Fruit fly (Drosophila melanogaster) Kc167 (cell line): Measurements from ENCODE around the gene MESK4.

Experiments
- Myc ChIP-seq: fragments of >200 bp; optimal IDR thresholded peaks from 2 replicates; lab custom pipeline; 2017; ENCODE audit warnings: missing external identifiers
- Sin3A ChIP-seq: fragments of >200 bp; optimal IDR thresholded peaks from 2 replicates; lab custom pipeline; 2018; ENCODE audit warnings: missing external identifiers
- h ChIP-seq: fragments of >200 bp; optimal IDR thresholded peaks from 3 replicates; lab custom pipeline; 2018; ENCODE audit warnings: missing external identifiers
- insv ChIP-seq: fragments of >200 bp; optimal IDR thresholded peaks from 3 replicates; lab custom pipeline; 2018; ENCODE audit warnings: missing external identifiers
- psq ChIP-seq: fragments of >200 bp; optimal IDR thresholded peaks from 2 replicates; lab custom pipeline; 2017; ENCODE audit warnings: missing external identifiers
- ttk ChIP-seq: sonication (Bioruptor generic); optimal IDR thresholded peaks from 2 replicates; lab custom pipeline; 2017; ENCODE audit warnings: missing external identifiers

MESK4 gene

dm6 chr3R:17018902-17019527 is 30.4 kb downstream of the MESK4 start:
- no peak for TF ChIP-seq psq
- no peak for TF ChIP-seq ttk (lab: Kevin White, UChicago)
- no peak for TF ChIP-seq Sin3A
- no peak for TF ChIP-seq Myc (lab: Kevin White, UChicago)
- TF ChIP-seq insv (lab: Kevin White, UChicago): no peak
- no peak for TF ChIP-seq h (lab: Kevin White, UChicago)

- TF ChIP-seq Sin3A (no peak), insv (lab: Kevin White, UChicago) (no peak), Myc (lab: Kevin White, UChicago) (no peak), ttk (lab: Kevin White, UChicago) (no peak), h (lab: Kevin White, UChicago) (no peak), psq (no peak)
Observed at dm6 chr3R:17020956-17021355, 32.3 kb downstream of the MESK4 start, which contains the start of gene Adsl. TSS of gene Adsl (minus strand) at chr3R:17021120.

dm6 chr3R:17028393-17028792 is 39.8 kb downstream of the MESK4 start, which contains the start of gene CG5225:
TSS of gene CG5225 (plus strand) at chr3R:17028693.
- TF ChIP-seq Myc (lab: Kevin White, UChicago) (no peak), psq (no peak), Sin3A (no peak), insv (lab: Kevin White, UChicago) (no peak), h (lab: Kevin White, UChicago) (no peak), ttk (lab: Kevin White, UChicago) (no peak)

- TF ChIP-seq Sin3A: no peak
- TF ChIP-seq Myc (lab: Kevin White, UChicago): no peak
Observed at dm6 chr3R:17029796-17030195, 41.2 kb downstream of the MESK4 start.

dm6 chr3R:17031502-17031901 is 42.9 kb downstream of the MESK4 start, which contains the start of gene CG31268:
TSS of gene CG31268 (plus strand) at chr3R:17031802.
- TF ChIP-seq Myc (lab: Kevin White, UChicago): no peak
- TF ChIP-seq psq: no peak
- no peak for TF ChIP-seq Sin3A
- TF ChIP-seq ttk (lab: Kevin White, UChicago): no peak
- no peak for TF ChIP-seq insv (lab: Kevin White, UChicago)
- no peak for TF ChIP-seq h (lab: Kevin White, UChicago)

- TF ChIP-seq ttk (lab: Kevin White, UChicago) (no peak), h (lab: Kevin White, UChicago) (no peak), Sin3A (no peak), psq (no peak), insv (lab: Kevin White, UChicago) (no peak), Myc (lab: Kevin White, UChicago) (no peak)
Observed at dm6 chr3R:17035945-17036344, 47.3 kb downstream of the MESK4 start, which contains the start of gene CG4009. TSS of gene CG4009 (minus strand) at chr3R:17036045.
